Worm (Caenorhabditis elegans) whole organism, L4 larva: ENCODE data around the gene ppm-2.
A peak's percentile ranks its signal among the peaks of the same experiment; 100 is the strongest.

ENCODE experiments used
- F26F4.8 ChIP-seq: fragments of 200-800 bp; sonication (Bioruptor generic); conservative IDR thresholded peaks from 2 replicates; pipeline ENCODE4 v1.3.6; 2022; ENCODE audit warnings: missing genetic modification characterization, missing compliant biosample characterization
- F44E2.7 ChIP-seq: fragments of 200-800 bp; sonication (Bioruptor generic); IDR thresholded peaks from 2 replicates; pipeline ENCODE4 v2.1.2; 2022; ENCODE audit warnings: missing genetic modification characterization, missing compliant biosample characterization
- F49E8.2 ChIP-seq: sonication (generic microtip); optimal IDR thresholded peaks from 2 replicates; lab custom pipeline; 2016; ENCODE audit warnings: missing compliant biosample characterization, mild to moderate bottlenecking, missing genetic modification characterization, borderline replicate concordance
- T26A8.4 ChIP-seq: fragments of 200-800 bp; sonication (Bioruptor generic); IDR thresholded peaks from 2 replicates; pipeline ENCODE4 v1.3.6; 2022; ENCODE audit warnings: missing genetic modification characterization, missing compliant biosample characterization
- Y48G9A.11 ChIP-seq: fragments of 200-800 bp; sonication (Bioruptor generic); IDR thresholded peaks from 2 replicates; pipeline ENCODE4 v1.3.6; 2022; ENCODE audit warnings: missing genetic modification reagents, missing genetic modification characterization, missing compliant biosample characterization
- ZK546.5 ChIP-seq, 2 experiments: sonication (generic microtip); optimal IDR thresholded peaks; 2 replicates each; lab custom pipeline; 2017; ENCODE audit warnings: missing biosample characterization in 2 of 2, missing genetic modification characterization in 2 of 2
- aly-2 ChIP-seq: sonication (generic microtip); optimal IDR thresholded peaks from 2 replicates; lab custom pipeline; 2018; ENCODE audit warnings: missing biosample characterization, missing genetic modification characterization
- ceh-20 ChIP-seq: fragments of 200-800 bp; sonication (Bioruptor generic); IDR thresholded peaks from 2 replicates; pipeline ENCODE4 v1.3.6; 2022; ENCODE audit warnings: missing genetic modification reagents, missing genetic modification characterization, missing compliant biosample characterization
- ceh-44 ChIP-seq: fragments of 200-800 bp; sonication (Bioruptor generic); IDR thresholded peaks from 2 replicates; pipeline ENCODE4 v1.3.6; 2022; ENCODE audit warnings: missing genetic modification reagents, missing genetic modification characterization, missing compliant biosample characterization
- ceh-62 ChIP-seq: sonication (generic microtip); optimal IDR thresholded peaks from 2 replicates; lab custom pipeline; 2017; ENCODE audit warnings: missing biosample characterization, missing genetic modification characterization
- ceh-82 ChIP-seq: sonication (generic microtip); optimal IDR thresholded peaks from 2 replicates; lab custom pipeline; 2017; ENCODE audit warnings: missing biosample characterization, missing genetic modification characterization
- daf-12 ChIP-seq: fragments of 150-350 bp; optimal IDR thresholded peaks from 2 replicates; lab custom pipeline; 2014; ENCODE audit warnings: missing biosample characterization, missing genetic modification reagents, missing genetic modification characterization
- dmd-9 ChIP-seq: fragments of 200-800 bp; sonication (Bioruptor generic); IDR thresholded peaks from 2 replicates; pipeline ENCODE4 v1.3.6; 2022; ENCODE audit warnings: missing genetic modification reagents, missing genetic modification characterization, missing compliant biosample characterization
- dpl-1 ChIP-seq: fragments of 150-350 bp; optimal IDR thresholded peaks from 2 replicates; lab custom pipeline; 2014; ENCODE audit warnings: missing biosample characterization, missing genetic modification reagents, missing genetic modification characterization
- egl-27 ChIP-seq: sonication (generic microtip); optimal IDR thresholded peaks from 3 replicates; lab custom pipeline; 2017; ENCODE audit warnings: missing biosample characterization, missing genetic modification reagents, missing genetic modification characterization
- fkh-10 ChIP-seq: fragments of 150-350 bp; optimal IDR thresholded peaks from 2 replicates; lab custom pipeline; 2014; ENCODE audit warnings: missing biosample characterization, missing genetic modification reagents, missing genetic modification characterization
- fos-1 ChIP-seq: fragments of 150-350 bp; optimal IDR thresholded peaks from 2 replicates; lab custom pipeline; 2014; ENCODE audit warnings: missing biosample characterization, missing genetic modification characterization
- gei-8 ChIP-seq: fragments of 200-800 bp; sonication (Bioruptor generic); optimal IDR thresholded peaks from 2 replicates; lab custom pipeline; 2018; ENCODE audit warnings: mild to moderate bottlenecking, missing genetic modification characterization, missing compliant biosample characterization
- hif-1 ChIP-seq, 2 experiments: sonication (generic microtip); optimal IDR thresholded peaks; 2 replicates each; lab custom pipeline; 2016 to 2017; ENCODE audit warnings: missing compliant biosample characterization in 2 of 2, missing genetic modification characterization in 2 of 2, missing genetic modification reagents in 2 of 2, missing genotype in 2 of 2, mild to moderate bottlenecking in 1 of 2
- hlh-30 ChIP-seq: sonication (generic microtip); optimal IDR thresholded peaks from 2 replicates; lab custom pipeline; 2017; ENCODE audit warnings: antibody characterized with exemption, mild to moderate bottlenecking, missing genetic modification characterization, missing compliant biosample characterization; ENCODE audit not compliant: insufficient read depth
- lim-7 ChIP-seq: fragments of 200-800 bp; sonication (Bioruptor generic); IDR thresholded peaks from 2 replicates; pipeline ENCODE4 v1.3.6; 2022; ENCODE audit warnings: missing genetic modification characterization, missing compliant biosample characterization
- lin-1 ChIP-seq: fragments of 200-800 bp; sonication (Bioruptor generic); IDR thresholded peaks from 2 replicates; pipeline ENCODE4 v1.3.6; 2022; ENCODE audit warnings: missing genetic modification reagents, missing genetic modification characterization, missing compliant biosample characterization
- lin-13 ChIP-seq: fragments of 150-350 bp; optimal IDR thresholded peaks from 2 replicates; lab custom pipeline; 2014; ENCODE audit warnings: missing biosample characterization, missing genetic modification reagents, missing genetic modification characterization
- lin-29 ChIP-seq: fragments of 200-800 bp; sonication (Bioruptor generic); IDR thresholded peaks from 2 replicates; pipeline ENCODE4 v1.3.6; 2022; ENCODE audit warnings: missing genetic modification reagents, missing genetic modification characterization, missing compliant biosample characterization
- lin-38 ChIP-seq: fragments of 200-800 bp; sonication (Bioruptor generic); IDR thresholded peaks from 2 replicates; pipeline ENCODE4 v1.3.6; 2022; ENCODE audit warnings: missing genetic modification reagents, missing genetic modification characterization, missing compliant biosample characterization
- lsy-2 ChIP-seq, 2 experiments: fragments of 150-350 bp in 1 of 2; sonication (generic microtip) in 1 of 2; optimal IDR thresholded peaks; 2 replicates each; lab custom pipeline; 2014 to 2017; ENCODE audit warnings: missing biosample characterization in 2 of 2, missing genetic modification characterization in 2 of 2
- madf-5 ChIP-seq, 2 experiments: fragments of 200-800 bp; sonication (Bioruptor generic); IDR thresholded peaks; 2 replicates each; pipeline ENCODE4 v1.3.6; 2022; ENCODE audit warnings: missing compliant biosample characterization in 2 of 2, missing genetic modification characterization in 2 of 2
- madf-9 ChIP-seq: fragments of 200-800 bp; sonication (Bioruptor generic); conservative IDR thresholded peaks from 2 replicates; pipeline ENCODE4 v1.3.6; 2022; ENCODE audit warnings: missing genetic modification reagents, missing genetic modification characterization, missing compliant biosample characterization
- mdt-29 ChIP-seq: fragments of 200-800 bp; sonication (Bioruptor generic); IDR thresholded peaks from 2 replicates; pipeline ENCODE4 v1.3.6; 2022; ENCODE audit warnings: missing genetic modification reagents, missing genetic modification characterization, missing compliant biosample characterization
- mes-2 ChIP-seq: sonication (generic microtip); optimal IDR thresholded peaks from 2 replicates; lab custom pipeline; 2016; ENCODE audit warnings: missing genotype, mild to moderate bottlenecking, missing genetic modification characterization, missing compliant biosample characterization; ENCODE audit not compliant: poor library complexity, severe bottlenecking
- nhr-10 ChIP-seq: fragments of 150-350 bp; optimal IDR thresholded peaks from 2 replicates; lab custom pipeline; 2014; ENCODE audit warnings: missing biosample characterization, missing genetic modification characterization
- nhr-111 ChIP-seq: fragments of 200-800 bp; sonication (Bioruptor generic); optimal IDR thresholded peaks from 2 replicates; lab custom pipeline; 2018; ENCODE audit warnings: mild to moderate bottlenecking, missing genetic modification characterization, missing compliant biosample characterization
- nhr-237 ChIP-seq: sonication (generic microtip); optimal IDR thresholded peaks from 2 replicates; lab custom pipeline; 2017; ENCODE audit warnings: missing biosample characterization, missing genetic modification characterization
- nhr-25 ChIP-seq: sonication (generic microtip); optimal IDR thresholded peaks from 2 replicates; lab custom pipeline; 2017; ENCODE audit warnings: missing genetic modification characterization, mild to moderate bottlenecking, missing compliant biosample characterization, antibody characterized with exemption, moderate library complexity, borderline replicate concordance; ENCODE audit not compliant: insufficient read depth
- nhr-42 ChIP-seq: fragments of 200-800 bp; sonication (Bioruptor generic); IDR thresholded peaks from 2 replicates; pipeline ENCODE4 v1.3.6; 2022; ENCODE audit warnings: missing genetic modification characterization, missing compliant biosample characterization
- nhr-6 ChIP-seq: fragments of 150-350 bp; optimal IDR thresholded peaks from 2 replicates; lab custom pipeline; 2014; ENCODE audit warnings: missing biosample characterization, missing genetic modification characterization
- nhr-76 ChIP-seq: fragments of 150-350 bp; optimal IDR thresholded peaks from 2 replicates; lab custom pipeline; 2014; ENCODE audit warnings: missing biosample characterization, missing genetic modification characterization
- php-3 ChIP-seq: fragments of 200-800 bp; sonication (Bioruptor generic); IDR thresholded peaks from 2 replicates; pipeline ENCODE4 v1.3.6; 2022; ENCODE audit warnings: missing genetic modification reagents, missing genetic modification characterization, missing compliant biosample characterization
- saeg-2 ChIP-seq: fragments of 200-800 bp; sonication (Bioruptor generic); IDR thresholded peaks from 2 replicates; pipeline ENCODE4 v1.3.6; 2022; ENCODE audit warnings: missing genetic modification reagents, missing genetic modification characterization, missing compliant biosample characterization
- sdz-12 ChIP-seq: fragments of 200-800 bp; sonication (Bioruptor generic); optimal IDR thresholded peaks from 2 replicates; lab custom pipeline; 2018; ENCODE audit warnings: mild to moderate bottlenecking, missing genetic modification characterization, missing compliant biosample characterization
- snpc-4 ChIP-seq: fragments of 150-350 bp; optimal IDR thresholded peaks from 2 replicates; lab custom pipeline; 2014; ENCODE audit warnings: missing biosample characterization, missing genetic modification characterization
- tag-97 ChIP-seq: fragments of 200-800 bp; sonication (Bioruptor generic); IDR thresholded peaks from 2 replicates; pipeline ENCODE4 v1.3.6; 2022; ENCODE audit warnings: missing genetic modification characterization, missing compliant biosample characterization
- tra-1 ChIP-seq: fragments of 200-800 bp; sonication (Bioruptor generic); IDR thresholded peaks from 2 replicates; pipeline ENCODE4 v1.3.6; 2022; ENCODE audit warnings: missing genetic modification reagents, missing genetic modification characterization, missing compliant biosample characterization
- unc-130 ChIP-seq: sonication (generic microtip); optimal IDR thresholded peaks from 2 replicates; lab custom pipeline; 2016; ENCODE audit warnings: missing genetic modification reagents, missing genetic modification characterization, missing compliant biosample characterization
- unc-39 ChIP-seq: sonication (generic microtip); optimal IDR thresholded peaks from 2 replicates; lab custom pipeline; 2017; ENCODE audit warnings: missing biosample characterization, missing genetic modification characterization
- unc-62 ChIP-seq, 3 experiments: fragments of 150-350 bp in 1 of 3; sonication (generic microtip); optimal IDR thresholded peaks in 2 of 3; peaks in 1 of 3; 1 replicate in 1 of 3; 2 replicates in 2 of 3; lab custom pipeline; 2014 to 2017; ENCODE audit warnings: missing biosample characterization in 3 of 3, missing genetic modification characterization in 3 of 3, missing genetic modification reagents in 3 of 3, missing genotype in 1 of 3
- vab-7 ChIP-seq: fragments of 200-800 bp; sonication (Bioruptor generic); IDR thresholded peaks from 2 replicates; pipeline ENCODE4 v1.3.6; 2022; ENCODE audit warnings: missing genetic modification reagents, missing genetic modification characterization, missing compliant biosample characterization
- zfp-2 ChIP-seq: sonication (generic microtip); optimal IDR thresholded peaks from 2 replicates; lab custom pipeline; 2016; ENCODE audit warnings: mild to moderate bottlenecking, missing genetic modification characterization, missing compliant biosample characterization
- zip-2 ChIP-seq: fragments of 150-350 bp; optimal IDR thresholded peaks from 2 replicates; lab custom pipeline; 2014; ENCODE audit warnings: missing biosample characterization, missing genetic modification characterization
- ztf-11 ChIP-seq: fragments of 150-350 bp; optimal IDR thresholded peaks from 2 replicates; lab custom pipeline; 2014; ENCODE audit warnings: missing biosample characterization, missing genetic modification characterization
- ztf-7 ChIP-seq: fragments of 150-350 bp; optimal IDR thresholded peaks from 2 replicates; lab custom pipeline; 2014; ENCODE audit warnings: missing biosample characterization, missing genetic modification characterization

Gene ppm-2

ce11 chrIII:4649363-4649768 lies 928 bp upstream of the ppm-2 start (continued):
- TF ChIP-seq ztf-11 (tag; lab: Kevin White, UChicago) (no peak), F26F4.8 (GFP tag; lab: Robert Waterston, UW) (no peak), ceh-44 (GFP tag; lab: Robert Waterston, UW) (peak; percentile 15; the same call in 1 of the 2 replicates), nhr-10 (tag; lab: Kevin White, UChicago) (peak; percentile 86), fos-1 (tag; lab: Kevin White, UChicago) (no peak), lin-29 (GFP tag; lab: Robert Waterston, UW) (peak; percentile 73; the same call in 1 of the 2 replicates), sdz-12 (GFP tag; lab: Kevin White, UChicago) (no peak), unc-62 (GFP tag; optimal IDR thresholded peaks at IDR 0.05 in 1 of 2; lab: Kevin White, UChicago) (peak in 1 of 2 experiments; percentile 99), unc-62 (tag; optimal IDR thresholded peaks at IDR 0.05; lab: Kevin White, UChicago) (no peak), nhr-111 (GFP tag; lab: Kevin White, UChicago) (no peak), nhr-42 (peak; percentile 81), zip-2 (tag; lab: Kevin White, UChicago) (peak; percentile 44), Y48G9A.11 (GFP tag; lab: Robert Waterston, UW) (no peak), lin-38 (GFP tag; lab: Robert Waterston, UW) (peak; percentile 90), ceh-82 (tag; lab: Kevin White, UChicago) (no peak), ZK546.5 (tag; optimal IDR thresholded peaks at IDR 0.05; lab: Kevin White, UChicago) (no peak), dpl-1 (GFP tag; lab: Kevin White, UChicago) (peak; percentile 80), ztf-7 (tag; lab: Kevin White, UChicago) (peak; percentile 34), ceh-20 (GFP tag; lab: Robert Waterston, UW) (peak; percentile 89), zfp-2 (tag; lab: Kevin White, UChicago) (peak; percentile 48), T26A8.4 (GFP tag; lab: Robert Waterston, UW) (peak; percentile 83), nhr-25 (tag; lab: Kevin White, UChicago) (peak; percentile 77), nhr-6 (peak; percentile 93), madf-5 (GFP tag; IDR thresholded peaks at IDR 0.05; lab: Robert Waterston, UW) (no peak), daf-12 (tag; lab: Kevin White, UChicago) (no peak), ceh-62 (tag; lab: Kevin White, UChicago) (no peak), egl-27 (peak; percentile 49), php-3 (peak; percentile 61; the same call in 1 of the 2 replicates), nhr-237 (tag; lab: Kevin White, UChicago) (peak; percentile 2), madf-9 (GFP tag; lab: Robert Waterston, UW) (peak; percentile 87), hif-1 (tag; optimal IDR thresholded peaks at IDR 0.05; lab: Kevin White, UChicago) (peak; percentile 81 to 98), unc-39 (tag; lab: Kevin White, UChicago) (no peak), tag-97 (no peak), dmd-9 (GFP tag; lab: Robert Waterston, UW) (peak; percentile 47; the same call in 1 of the 2 replicates), fkh-10 (peak; percentile 57), snpc-4 (no peak), tra-1 (GFP tag; lab: Robert Waterston, UW) (peak; percentile 90), F44E2.7 (no peak), hlh-30 (tag; lab: Kevin White, UChicago) (peak; percentile 99), lin-13 (GFP tag; lab: Kevin White, UChicago) (peak; percentile 91), mdt-29 (peak; percentile 82), lim-7 (GFP tag; lab: Robert Waterston, UW) (no peak), lin-1 (GFP tag; lab: Robert Waterston, UW) (peak; percentile 88), nhr-76 (tag; lab: Kevin White, UChicago) (peak; percentile 53), mes-2 (peak; percentile 78), unc-130 (GFP tag; lab: Kevin White, UChicago) (no peak), gei-8 (GFP tag; lab: Kevin White, UChicago) (peak; percentile 82), aly-2 (tag; lab: Kevin White, UChicago) (no peak), lsy-2 (tag; optimal IDR thresholded peaks at IDR 0.05; lab: Kevin White, UChicago) (peak; percentile 84 to 89), vab-7 (GFP tag; lab: Robert Waterston, UW) (peak; percentile 39), F49E8.2 (tag; lab: Kevin White, UChicago) (no peak), saeg-2 (peak; percentile 81)
